Worm (Caenorhabditis elegans) whole organism, L4/young adult: Measurements from ENCODE around the gene T24C2.3.

Experiments used
- W03F9.2 ChIP-seq: fragments of 150-350 bp; optimal IDR thresholded peaks from 2 replicates; lab custom pipeline; 2014; ENCODE audit warnings: missing biosample characterization, missing genetic modification characterization
- dao-5 ChIP-seq: sonication (generic microtip); optimal IDR thresholded peaks from 2 replicates; lab custom pipeline; 2016; ENCODE audit warnings: missing genotype, missing genetic modification characterization, moderate library complexity, missing compliant biosample characterization

DNA sequence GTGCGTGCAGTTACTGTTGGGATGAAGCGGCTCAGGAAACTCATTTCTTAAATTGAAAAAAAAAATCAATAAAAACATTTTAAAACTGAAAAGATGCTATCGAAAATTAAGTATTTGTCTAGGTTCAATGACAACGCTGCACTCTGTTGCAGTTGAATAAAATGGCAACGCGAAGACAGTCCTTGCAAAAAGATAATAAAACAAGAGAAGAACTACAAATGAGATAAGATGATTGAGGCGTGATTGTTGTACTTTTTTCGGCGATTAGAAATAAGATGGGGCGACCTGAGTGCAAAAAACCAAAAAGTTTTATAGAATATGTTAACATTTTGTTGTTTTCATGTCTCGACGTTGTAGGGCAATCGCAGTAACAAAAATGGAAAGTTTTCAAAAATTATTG is 28.3 kb upstream of the T24C2.3 start, which contains the start of gene gcsh-1:
- TF ChIP-seq dao-5 = no peak
- no peak for TF ChIP-seq W03F9.2 (tag; lab: Kevin White, UChicago)
